Worm (Caenorhabditis elegans): ENCODE data around the gene tag-307.
A peak's percentile ranks its signal among the peaks of the same experiment; 100 is the strongest.

tag-307 gene

DNA sequence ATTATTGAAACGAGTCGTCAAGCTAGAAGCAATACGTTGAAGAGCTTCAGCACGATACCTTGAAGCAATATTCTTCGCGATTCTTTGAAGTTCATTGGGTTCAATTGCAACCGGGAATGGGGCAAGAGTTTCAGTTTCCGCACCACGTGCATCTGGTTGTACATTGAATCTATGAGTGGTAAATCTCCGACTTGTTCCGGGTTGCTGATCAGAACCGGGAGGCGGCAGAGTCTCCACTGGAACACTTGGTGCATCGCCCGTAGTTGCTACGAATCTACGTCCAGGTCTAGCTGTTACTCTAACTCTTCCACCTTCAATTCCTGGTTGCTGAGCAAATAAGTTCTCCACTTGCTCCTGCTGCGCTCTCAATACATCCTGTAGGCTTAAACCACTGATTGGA is 32.0 kb upstream of the tag-307 start:
- no peak for TF ChIP-seq nhr-10 (tag; optimal IDR thresholded peaks at IDR 0.05)
- no peak for TF ChIP-seq nhr-237 (tag; optimal IDR thresholded peaks at IDR 0.05)
- no peak for TF ChIP-seq nhr-77 (tag; optimal IDR thresholded peaks at IDR 0.05)
- TF ChIP-seq ztf-11 (tag; optimal IDR thresholded peaks at IDR 0.05) = no peak
- no peak for TF ChIP-seq nhr-12 (tag; optimal IDR thresholded peaks at IDR 0.05)
- TF ChIP-seq aly-2 (tag; optimal IDR thresholded peaks at IDR 0.05) = no peak
- no peak for TF ChIP-seq nhr-21 (tag; optimal IDR thresholded peaks at IDR 0.05)
- no peak for TF ChIP-seq ama-1 (optimal IDR thresholded peaks at IDR 0.05)
- no peak for TF ChIP-seq skn-1 (tag; optimal IDR thresholded peaks at IDR 0.05)
- no peak for TF ChIP-seq gmeb-1 (tag; optimal IDR thresholded peaks at IDR 0.05)
- TF ChIP-seq crh-2 (tag; optimal IDR thresholded peaks at IDR 0.05) = no peak
- no peak for TF ChIP-seq fos-1 (tag; optimal IDR thresholded peaks at IDR 0.05)
- no peak for TF ChIP-seq elt-1 (tag; optimal IDR thresholded peaks at IDR 0.05)

DNA sequence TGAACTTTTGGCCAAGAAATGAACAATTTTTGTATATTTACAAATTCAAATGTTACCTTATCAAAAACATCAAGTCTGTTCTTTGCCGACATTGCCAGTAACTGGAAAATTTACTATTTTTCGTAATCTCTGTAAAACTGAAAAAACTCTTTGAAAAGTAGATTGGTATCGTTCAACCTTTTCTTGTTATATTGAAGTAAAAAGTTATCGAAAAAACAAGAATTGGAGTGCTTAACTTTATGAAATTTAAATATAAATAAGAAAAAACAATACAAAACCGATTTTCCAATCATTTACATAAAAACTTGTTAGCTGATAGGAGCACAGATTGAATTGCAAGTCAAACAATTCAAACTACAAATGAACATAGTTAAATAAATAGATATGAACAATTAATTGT is 27.8 kb upstream of the tag-307 start, which contains the start of gene ZK688.11:
Gene ZK688.11 (minus strand): TSS at position 101 of the 400 bp plus-strand sequence.
- no peak for TF ChIP-seq nhr-21 (tag; optimal IDR thresholded peaks at IDR 0.05)
- no peak for TF ChIP-seq R02D3.7 (tag; optimal IDR thresholded peaks at IDR 0.05)
- TF ChIP-seq peb-1 (tag; optimal IDR thresholded peaks at IDR 0.05) = no peak

ce11 chrIII:7882900-7883299 is 25.9 kb upstream of the tag-307 start, which contains the start of gene ZK688.9:
Gene ZK688.9 (minus strand): TSS chrIII:7883000.
- TF ChIP-seq zag-1 (tag; optimal IDR thresholded peaks at IDR 0.05) (no peak), ceh-82 (tag; optimal IDR thresholded peaks at IDR 0.05) (no peak), lin-13 (GFP tag; optimal IDR thresholded peaks at IDR 0.05) (no peak), sma-3 (GFP tag; optimal IDR thresholded peaks at IDR 0.05) (no peak), ztf-1 (GFP tag; conservative IDR thresholded peaks at IDR 0.05) (no peak), mdl-1 (tag; optimal IDR thresholded peaks at IDR 0.05) (no peak), nhr-129 (tag; optimal IDR thresholded peaks at IDR 0.05) (no peak), unc-39 (tag; optimal IDR thresholded peaks at IDR 0.05) (no peak), mab-5 (tag; optimal IDR thresholded peaks at IDR 0.05) (no peak), ztf-4 (tag; optimal IDR thresholded peaks at IDR 0.05) (no peak), skn-1 (tag; optimal IDR thresholded peaks at IDR 0.05) (no peak), sem-4 (tag; optimal IDR thresholded peaks at IDR 0.05) (no peak), crh-2 (tag; optimal IDR thresholded peaks at IDR 0.05) (no peak), nhr-12 (tag; optimal IDR thresholded peaks at IDR 0.05) (no peak), nhr-10 (tag; optimal IDR thresholded peaks at IDR 0.05) (no peak)

DNA sequence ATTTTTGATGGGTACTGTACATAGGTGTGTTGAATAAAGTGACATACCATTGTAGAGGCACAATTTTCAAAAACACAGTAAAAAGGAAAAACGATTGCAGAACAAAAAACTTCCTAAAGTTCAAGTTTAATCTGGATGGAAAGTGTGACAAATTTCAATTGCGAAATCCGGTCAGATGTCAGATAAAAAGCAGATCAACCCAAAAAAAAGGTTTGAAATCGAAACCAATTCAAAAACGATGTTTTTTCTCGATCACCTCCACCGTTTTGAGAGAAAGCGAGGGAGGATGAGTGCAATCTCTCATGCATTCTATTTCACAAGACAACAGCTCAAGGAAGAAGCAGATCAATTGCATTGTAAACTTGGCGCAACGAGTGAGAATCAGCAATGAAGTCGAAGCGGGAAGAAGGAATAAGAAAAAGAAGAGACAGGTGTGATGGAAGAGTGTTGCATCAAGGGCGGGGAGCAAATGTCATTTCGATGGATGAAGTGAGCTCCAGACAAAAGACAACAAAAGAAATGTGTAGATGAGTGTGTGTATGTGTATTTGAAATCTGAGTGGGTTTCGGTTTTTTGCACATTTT is 23.2 kb upstream of the tag-307 start:
- TF ChIP-seq ama-1 (optimal IDR thresholded peaks at IDR 0.05) (no peak), nhr-77 (tag; optimal IDR thresholded peaks at IDR 0.05) (no peak), nhr-23 (tag; optimal IDR thresholded peaks at IDR 0.05) (no peak), alr-1 (tag; optimal IDR thresholded peaks at IDR 0.05) (no peak), ztf-1 (GFP tag; conservative IDR thresholded peaks at IDR 0.05) (no peak), gmeb-1 (tag; optimal IDR thresholded peaks at IDR 0.05) (no peak), zag-1 (tag; optimal IDR thresholded peaks at IDR 0.05) (no peak), mdl-1 (tag; optimal IDR thresholded peaks at IDR 0.05) (no peak), mab-5 (tag; optimal IDR thresholded peaks at IDR 0.05) (no peak), lin-39 (tag; optimal IDR thresholded peaks at IDR 0.05) (no peak), nhr-25 (tag; optimal IDR thresholded peaks at IDR 0.05) (no peak), mbf-1 (tag; optimal IDR thresholded peaks at IDR 0.05) (no peak), skn-1 (tag; optimal IDR thresholded peaks at IDR 0.05) (no peak), nhr-11 (tag; optimal IDR thresholded peaks at IDR 0.05) (no peak), R02D3.7 (tag; optimal IDR thresholded peaks at IDR 0.05) (no peak), nhr-10 (tag; optimal IDR thresholded peaks at IDR 0.05) (no peak), ceh-16 (tag; optimal IDR thresholded peaks at IDR 0.05) (no peak), snpc-4 (tag; optimal IDR thresholded peaks at IDR 0.05) (no peak), sma-3 (GFP tag; optimal IDR thresholded peaks at IDR 0.05) (no peak), sem-4 (tag; optimal IDR thresholded peaks at IDR 0.05) (no peak), nhr-129 (tag; optimal IDR thresholded peaks at IDR 0.05) (peak; percentile 77), peb-1 (tag; optimal IDR thresholded peaks at IDR 0.05) (no peak), ZK546.5 (tag; optimal IDR thresholded peaks at IDR 0.05) (no peak), lsy-2 (tag; optimal IDR thresholded peaks at IDR 0.05) (peak in 1 of 2 experiments; percentile 26), C34F6.9 (tag; optimal IDR thresholded peaks at IDR 0.05) (peak; percentile 49), dmd-4 (tag; optimal IDR thresholded peaks at IDR 0.05) (no peak), nhr-237 (tag; optimal IDR thresholded peaks at IDR 0.05) (no peak), nhr-12 (tag; optimal IDR thresholded peaks at IDR 0.05) (no peak), sma-9 (GFP tag; optimal IDR thresholded peaks at IDR 0.05) (peak; percentile 22), sma-9 (tag; optimal IDR thresholded peaks at IDR 0.05) (no peak), egl-27 (tag; optimal IDR thresholded peaks at IDR 0.05) (no peak), lin-13 (GFP tag; optimal IDR thresholded peaks at IDR 0.05) (no peak), nhr-21 (tag; optimal IDR thresholded peaks at IDR 0.05) (no peak), unc-62 (GFP tag; optimal IDR thresholded peaks at IDR 0.05) (no peak), crh-2 (tag; optimal IDR thresholded peaks at IDR 0.05) (no peak), aly-2 (tag; optimal IDR thresholded peaks at IDR 0.05) (no peak), F13H6.1 (tag; optimal IDR thresholded peaks at IDR 0.05) (peak; percentile 46), blmp-1 (tag; optimal IDR thresholded peaks at IDR 0.05; ENCODE audit: insufficient read depth) (no peak)
